Worm (Caenorhabditis elegans) whole organism, late embryonic: ENCODE data around the gene zipt-15.

Source experiments
- C08G9.2 ChIP-seq: sonication (generic microtip); optimal IDR thresholded peaks from 2 replicates; lab custom pipeline; 2016; ENCODE audit warnings: mild to moderate bottlenecking, missing genetic modification characterization, moderate library complexity, missing compliant biosample characterization
- K09A11.1 ChIP-seq: sonication (generic microtip); optimal IDR thresholded peaks from 2 replicates; lab custom pipeline; 2017; ENCODE audit warnings: antibody characterized with exemption, mild to moderate bottlenecking, missing genetic modification characterization, missing compliant biosample characterization; ENCODE audit not compliant: insufficient read depth
- T23F11.4 ChIP-seq: fragments of 200-800 bp; sonication (Bioruptor generic); optimal IDR thresholded peaks from 2 replicates; lab custom pipeline; 2018; ENCODE audit warnings: mild to moderate bottlenecking, missing genetic modification characterization, missing compliant biosample characterization
- Y22D7AL.16 ChIP-seq: sonication (generic microtip); optimal IDR thresholded peaks from 2 replicates; lab custom pipeline; 2016; ENCODE audit warnings: missing genetic modification characterization, missing compliant biosample characterization
- ceh-18 ChIP-seq: sonication (generic microtip); optimal IDR thresholded peaks from 2 replicates; lab custom pipeline; 2016; ENCODE audit warnings: missing genetic modification characterization, missing compliant biosample characterization
- ceh-2 ChIP-seq: sonication (generic microtip); optimal IDR thresholded peaks from 2 replicates; lab custom pipeline; 2016; ENCODE audit warnings: missing genotype, missing genetic modification characterization, missing compliant biosample characterization
- ceh-31 ChIP-seq: sonication (generic microtip); optimal IDR thresholded peaks from 2 replicates; lab custom pipeline; 2016; ENCODE audit warnings: missing genetic modification characterization, missing compliant biosample characterization
- ceh-34 ChIP-seq: sonication (generic microtip); optimal IDR thresholded peaks from 2 replicates; lab custom pipeline; 2016; ENCODE audit warnings: mild to moderate bottlenecking, missing genetic modification characterization, missing compliant biosample characterization
- ceh-9 ChIP-seq: sonication (generic microtip); optimal IDR thresholded peaks from 2 replicates; lab custom pipeline; 2016; ENCODE audit warnings: mild to moderate bottlenecking, missing genetic modification characterization, inconsistent platforms, missing compliant biosample characterization
- dve-1 ChIP-seq: sonication (generic microtip); optimal IDR thresholded peaks from 2 replicates; lab custom pipeline; 2017; ENCODE audit warnings: antibody characterized with exemption, mild to moderate bottlenecking, missing genetic modification characterization, missing compliant biosample characterization
- elt-2 ChIP-seq: sonication (generic microtip); optimal IDR thresholded peaks from 2 replicates; lab custom pipeline; 2016; ENCODE audit warnings: missing genetic modification reagents, missing genetic modification characterization, missing compliant biosample characterization
- eyg-1 ChIP-seq: sonication (generic microtip); optimal IDR thresholded peaks from 2 replicates; lab custom pipeline; 2016; ENCODE audit warnings: missing genotype, missing genetic modification characterization, missing compliant biosample characterization
- fkh-6 ChIP-seq: sonication (generic microtip); optimal IDR thresholded peaks from 2 replicates; lab custom pipeline; 2016; ENCODE audit warnings: missing genetic modification characterization, missing compliant biosample characterization
- gmeb-2 ChIP-seq: sonication (generic microtip); optimal IDR thresholded peaks from 2 replicates; lab custom pipeline; 2016; ENCODE audit warnings: missing genetic modification characterization, inconsistent platforms, missing compliant biosample characterization
- hlh-13 ChIP-seq: fragments of 200-800 bp; sonication (Bioruptor generic); optimal IDR thresholded peaks from 2 replicates; lab custom pipeline; 2018; ENCODE audit warnings: mild to moderate bottlenecking, missing genetic modification characterization, missing compliant biosample characterization
- hlh-30 ChIP-seq: sonication (generic microtip); optimal IDR thresholded peaks from 2 replicates; lab custom pipeline; 2017; ENCODE audit warnings: antibody characterized with exemption, missing genetic modification characterization, missing compliant biosample characterization; ENCODE audit not compliant: insufficient read depth
- hlh-6 ChIP-seq: sonication (generic microtip); optimal IDR thresholded peaks from 2 replicates; lab custom pipeline; 2016; ENCODE audit warnings: missing genotype, missing genetic modification characterization, missing compliant biosample characterization
- lim-6 ChIP-seq: sonication (generic microtip); optimal IDR thresholded peaks from 2 replicates; lab custom pipeline; 2016; ENCODE audit warnings: missing genetic modification characterization, missing compliant biosample characterization
- mec-3 ChIP-seq: sonication (generic microtip); optimal IDR thresholded peaks from 2 replicates; lab custom pipeline; 2016; ENCODE audit warnings: borderline replicate concordance, missing genetic modification characterization, missing compliant biosample characterization
- nfya-1 ChIP-seq: sonication (generic microtip); optimal IDR thresholded peaks from 2 replicates; lab custom pipeline; 2017; ENCODE audit warnings: missing genetic modification characterization, mild to moderate bottlenecking, missing compliant biosample characterization, antibody characterized with exemption, moderate library complexity
- nhr-11 ChIP-seq: fragments of 150-350 bp; optimal IDR thresholded peaks from 2 replicates; lab custom pipeline; 2014; ENCODE audit warnings: missing biosample characterization, missing genetic modification characterization
- npax-4 ChIP-seq: sonication (generic microtip); optimal IDR thresholded peaks from 2 replicates; lab custom pipeline; 2016; ENCODE audit warnings: missing genetic modification characterization, missing compliant biosample characterization
- pax-1 ChIP-seq: fragments of 150-350 bp; optimal IDR thresholded peaks from 2 replicates; lab custom pipeline; 2014; ENCODE audit warnings: missing biosample characterization, missing genetic modification characterization
- pha-4 ChIP-seq: fragments of 150-350 bp; optimal IDR thresholded peaks from 2 replicates; lab custom pipeline; 2018; ENCODE audit warnings: missing biosample characterization, missing genetic modification reagents, missing genetic modification characterization
- pqm-1 ChIP-seq: sonication (generic microtip); optimal IDR thresholded peaks from 2 replicates; lab custom pipeline; 2016; ENCODE audit warnings: missing genetic modification characterization, missing compliant biosample characterization
- pros-1 ChIP-seq: fragments of 150-350 bp; optimal IDR thresholded peaks from 2 replicates; lab custom pipeline; 2014; ENCODE audit warnings: missing biosample characterization, missing genetic modification reagents, missing genetic modification characterization
- sdc-2 ChIP-seq: sonication (generic microtip); optimal IDR thresholded peaks from 2 replicates; lab custom pipeline; 2016; ENCODE audit warnings: missing genotype, missing genetic modification characterization, missing compliant biosample characterization
- sox-4 ChIP-seq: sonication (generic microtip); optimal IDR thresholded peaks from 2 replicates; lab custom pipeline; 2017; ENCODE audit warnings: mild to moderate bottlenecking, missing genetic modification characterization, inconsistent platforms, missing compliant biosample characterization
- tbx-2 ChIP-seq: sonication (generic microtip); optimal IDR thresholded peaks from 2 replicates; lab custom pipeline; 2016; ENCODE audit warnings: missing genetic modification characterization, missing compliant biosample characterization
- tbx-7 ChIP-seq: sonication (generic microtip); optimal IDR thresholded peaks from 2 replicates; lab custom pipeline; 2016; ENCODE audit warnings: missing genotype, missing genetic modification characterization, missing compliant biosample characterization
- ttx-3 ChIP-seq: sonication (generic microtip); optimal IDR thresholded peaks from 2 replicates; lab custom pipeline; 2016; ENCODE audit warnings: missing genetic modification reagents, missing genetic modification characterization, missing compliant biosample characterization
- unc-42 ChIP-seq: sonication (generic microtip); optimal IDR thresholded peaks from 2 replicates; lab custom pipeline; 2016; ENCODE audit warnings: missing genotype, missing genetic modification characterization, missing compliant biosample characterization
- unc-55 ChIP-seq: sonication (generic microtip); optimal IDR thresholded peaks from 2 replicates; lab custom pipeline; 2017; ENCODE audit warnings: missing biosample characterization, missing genetic modification reagents, missing genetic modification characterization
- unc-86 ChIP-seq: sonication (generic microtip); optimal IDR thresholded peaks from 2 replicates; lab custom pipeline; 2016; ENCODE audit warnings: missing genetic modification characterization, missing compliant biosample characterization

zipt-15 gene

DNA sequence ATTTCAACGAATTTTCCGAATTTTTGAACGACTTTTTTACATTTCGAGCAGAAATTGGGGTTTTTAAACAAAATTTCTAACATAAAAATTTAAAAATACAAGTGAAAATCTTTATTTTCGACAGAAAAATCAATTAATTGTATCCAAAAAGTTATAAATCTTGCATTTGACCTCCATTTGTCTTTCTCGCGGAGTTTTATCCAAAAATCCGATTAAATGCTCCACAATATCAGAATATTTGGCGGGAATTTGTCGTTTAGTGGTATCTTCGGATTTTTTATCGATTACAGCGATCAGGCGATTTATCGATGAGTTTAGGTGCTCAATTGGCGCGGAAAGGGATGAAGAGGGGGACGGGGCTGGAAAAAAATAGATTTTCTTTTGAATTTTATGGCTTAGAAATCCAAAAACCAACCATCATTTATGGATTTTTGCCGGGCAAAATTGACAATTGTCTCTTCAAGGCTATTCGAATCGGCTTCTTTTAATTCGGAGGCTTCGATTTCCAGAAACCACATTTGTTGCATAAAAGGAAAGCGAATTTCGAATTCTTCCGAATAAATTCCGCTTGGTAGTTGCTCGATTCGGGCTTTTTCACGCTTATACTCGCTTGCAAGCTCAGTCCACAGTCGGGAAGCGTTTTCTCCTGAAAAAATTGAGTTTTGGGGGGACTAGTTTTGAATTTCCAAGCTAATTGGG, 5.7 kb upstream of the zipt-15 start:
- TF ChIP-seq ceh-9 = no peak
- TF ChIP-seq nhr-11 (tag; lab: Kevin White, UChicago) = no peak
- no peak for TF ChIP-seq pha-4 (tag; lab: Kevin White, UChicago)
- no peak for TF ChIP-seq sox-4 (tag; lab: Kevin White, UChicago)
- TF ChIP-seq ceh-31 (tag; lab: Kevin White, UChicago) = no peak
- no peak for TF ChIP-seq pqm-1 (tag; lab: Kevin White, UChicago)
- no peak for TF ChIP-seq C08G9.2 (tag; lab: Kevin White, UChicago)
- no peak for TF ChIP-seq dve-1 (tag; lab: Kevin White, UChicago)
- TF ChIP-seq npax-4 (tag; lab: Kevin White, UChicago) = no peak
- TF ChIP-seq fkh-6 (tag; lab: Kevin White, UChicago) = no peak
- no peak for TF ChIP-seq ceh-34
- TF ChIP-seq lim-6 (tag; lab: Kevin White, UChicago) = no peak
- no peak for TF ChIP-seq gmeb-2 (tag; lab: Kevin White, UChicago)
- TF ChIP-seq eyg-1 (tag; lab: Kevin White, UChicago) = no peak

DNA sequence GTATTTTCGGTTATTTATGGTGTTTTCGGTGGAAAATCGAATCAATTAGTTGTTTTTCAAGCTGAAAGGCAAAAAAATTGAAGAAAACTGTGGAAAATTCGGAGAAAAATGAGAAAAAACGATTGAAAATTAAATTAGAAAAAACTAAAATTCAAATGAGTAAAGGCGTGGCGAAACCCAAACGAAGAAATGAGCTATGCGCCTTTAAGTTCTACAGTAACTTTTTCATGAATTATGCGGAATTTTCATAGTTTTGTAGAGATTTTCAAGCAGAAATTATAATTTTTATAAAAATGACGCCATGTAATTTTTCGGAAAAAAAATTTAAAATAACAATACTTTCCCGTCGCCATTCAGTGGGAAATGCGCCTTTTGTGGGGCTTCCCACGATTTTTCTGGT, 4.9 kb upstream of the zipt-15 start:
- TF ChIP-seq T23F11.4 (GFP tag; lab: Kevin White, UChicago) (no peak), unc-86 (tag; lab: Kevin White, UChicago) (no peak), hlh-13 (GFP tag; lab: Kevin White, UChicago) (no peak), npax-4 (tag; lab: Kevin White, UChicago) (no peak), ceh-31 (tag; lab: Kevin White, UChicago) (no peak), pros-1 (tag; lab: Kevin White, UChicago) (no peak), tbx-7 (tag; lab: Kevin White, UChicago) (no peak), Y22D7AL.16 (tag; lab: Kevin White, UChicago) (no peak), eyg-1 (tag; lab: Kevin White, UChicago) (no peak), ttx-3 (tag; lab: Kevin White, UChicago) (no peak), ceh-34 (no peak)

DNA sequence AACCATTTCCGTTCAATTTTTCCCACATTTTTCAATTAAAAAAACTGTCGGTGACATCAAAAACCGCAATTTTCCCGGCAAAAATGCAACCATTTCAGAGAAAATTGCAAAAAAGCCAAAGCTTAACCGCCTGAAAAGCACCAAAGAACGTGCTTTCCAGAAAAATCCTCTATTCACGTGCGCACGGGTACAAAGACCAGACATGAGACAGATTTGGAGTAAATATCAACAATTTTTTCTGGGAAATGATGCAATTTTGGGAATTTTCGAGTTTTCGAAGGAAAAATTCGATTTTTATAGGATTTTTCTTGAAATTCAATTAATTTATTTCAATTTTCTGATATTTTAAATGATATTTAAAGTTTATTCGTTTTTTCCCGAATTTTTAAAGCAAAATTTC, 4.4 kb upstream of the zipt-15 start:
- TF ChIP-seq unc-55 (GFP tag; lab: Kevin White, UChicago) = no peak
- TF ChIP-seq ceh-18 (tag; lab: Kevin White, UChicago) = no peak
- TF ChIP-seq elt-2 (tag; lab: Kevin White, UChicago) = no peak
- TF ChIP-seq ceh-2 (tag; lab: Kevin White, UChicago) = no peak
- TF ChIP-seq hlh-13 (GFP tag; lab: Kevin White, UChicago) = no peak
- no peak for TF ChIP-seq hlh-6
- no peak for TF ChIP-seq T23F11.4 (GFP tag; lab: Kevin White, UChicago)
- TF ChIP-seq eyg-1 (tag; lab: Kevin White, UChicago) = no peak
- no peak for TF ChIP-seq K09A11.1
- TF ChIP-seq mec-3 (tag; lab: Kevin White, UChicago) = no peak
- no peak for TF ChIP-seq pqm-1 (tag; lab: Kevin White, UChicago)

ce11 chrIV:828427-828826, 3.7 kb upstream of the zipt-15 start:
- TF ChIP-seq hlh-30 = peak; percentile 43
- peak; percentile 11 for TF ChIP-seq unc-42
- peak; percentile 74 for TF ChIP-seq nfya-1 (tag; lab: Kevin White, UChicago)
- peak; percentile 54 for TF ChIP-seq pros-1 (tag; lab: Kevin White, UChicago)
- peak; percentile 30 for TF ChIP-seq pax-1 (tag; lab: Kevin White, UChicago)
- TF ChIP-seq unc-55 (GFP tag; lab: Kevin White, UChicago) = peak; percentile 75
- peak; percentile 45 for TF ChIP-seq tbx-2 (tag; lab: Kevin White, UChicago)
- no peak for TF ChIP-seq sdc-2 (tag; lab: Kevin White, UChicago)
- TF ChIP-seq ceh-31 (tag; lab: Kevin White, UChicago) = peak; percentile 32
- TF ChIP-seq ceh-9 = no peak
- peak; percentile 24 for TF ChIP-seq dve-1 (tag; lab: Kevin White, UChicago)
